Fruit fly (Drosophila melanogaster): ENCODE measurements around the gene Ctl2.

Gene Ctl2

DNA sequence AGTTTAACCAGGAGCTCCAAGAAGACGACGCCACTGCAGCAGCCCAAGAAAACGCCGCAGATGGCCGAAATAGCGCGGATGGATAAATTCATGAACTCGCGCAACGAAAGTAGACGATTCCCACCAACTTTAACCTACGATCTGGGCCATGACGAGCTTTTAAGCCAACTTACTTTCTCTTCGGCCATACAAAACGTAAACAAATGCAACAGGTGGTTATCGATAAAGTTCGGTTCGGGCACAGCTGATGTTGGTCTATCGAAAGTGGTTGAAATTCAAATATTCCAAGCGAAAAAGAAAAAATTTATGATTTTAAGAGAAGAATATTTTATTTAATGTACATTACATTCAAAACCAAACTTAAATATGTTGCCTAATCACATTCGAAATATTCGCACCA is 23.5 kb downstream of the Ctl2 start, which contains the start of gene CG14511:
Gene CG14511 (minus strand): TSS at position 184 of the 400 bp plus-strand sequence.
- TF ChIP-seq Blimp-1 (GFP tag; optimal IDR thresholded peaks at IDR 0.05): peak; percentile 22
- peak; percentile 2 for TF ChIP-seq Eip78C (GFP tag)
- no peak for TF ChIP-seq CG6808 (GFP tag; optimal IDR thresholded peaks at IDR 0.05)
- no peak for TF ChIP-seq Sox14 (GFP tag; optimal IDR thresholded peaks at IDR 0.05)

DNA sequence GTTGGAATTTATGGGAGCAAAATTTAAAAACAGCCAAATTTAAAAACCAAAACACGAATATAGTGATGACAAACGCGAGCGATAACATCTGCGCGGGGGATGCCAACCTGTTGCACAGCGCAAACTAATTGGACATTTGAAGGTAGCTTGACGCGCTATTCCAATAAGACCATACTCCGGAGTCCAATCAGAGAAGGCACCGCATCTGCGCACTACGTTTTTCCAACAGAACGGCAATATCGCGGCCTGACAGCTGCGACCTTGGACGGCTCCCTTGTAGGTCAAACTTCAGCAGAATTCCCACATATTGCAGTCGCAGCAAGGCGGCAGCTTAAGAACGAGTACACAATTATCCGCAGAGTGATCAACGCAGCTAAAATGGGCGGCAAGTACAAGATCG is 24.9 kb downstream of the Ctl2 start, which contains the start of the genes CG11882 and Pglym78:
Gene CG11882 (minus strand): TSS at position 101 of the 400 bp plus-strand sequence.
Gene Pglym78 (plus strand): TSS at position 177 of the 400 bp plus-strand sequence.
- TF ChIP-seq Blimp-1 (GFP tag; optimal IDR thresholded peaks at IDR 0.05) (no peak), CG7368 (GFP tag; optimal IDR thresholded peaks at IDR 0.05) (no peak), CG15336 (GFP tag; IDR thresholded peaks at IDR 0.05) (no peak), pdm3 (GFP tag; optimal IDR thresholded peaks at IDR 0.05) (no peak), CG4318 (GFP tag; optimal IDR thresholded peaks at IDR 0.05) (no peak), Eip78C (GFP tag) (peak; percentile 36), Sox15 (GFP tag; optimal IDR thresholded peaks at IDR 0.05) (no peak), Sox14 (GFP tag; optimal IDR thresholded peaks at IDR 0.05) (peak; percentile 89), esn (GFP tag; optimal IDR thresholded peaks at IDR 0.05) (peak; percentile 33), Hr4 (GFP tag; optimal IDR thresholded peaks at IDR 0.05) (no peak), salr (GFP tag; optimal IDR thresholded peaks at IDR 0.05) (no peak), Eip75B (GFP tag; optimal IDR thresholded peaks at IDR 0.05) (peak; percentile 80), achi (GFP tag; optimal IDR thresholded peaks at IDR 0.05) (peak; percentile 100), CG31627 (GFP tag; optimal IDR thresholded peaks at IDR 0.05) (peak; percentile 12), lz (GFP tag; optimal IDR thresholded peaks at IDR 0.05) (peak; percentile 9), CG32006 (GFP tag; optimal IDR thresholded peaks at IDR 0.05) (no peak), Ets21C (GFP tag; optimal IDR thresholded peaks at IDR 0.05) (no peak), CG9139 (GFP tag; optimal IDR thresholded peaks at IDR 0.05) (no peak), svp (GFP tag) (peak; percentile 96), eg (GFP tag; IDR thresholded peaks at IDR 0.05) (no peak; the same call in 2 of the 3 replicates), CG8119 (GFP tag; IDR thresholded peaks at IDR 0.05) (no peak), ss (GFP tag; optimal IDR thresholded peaks at IDR 0.05) (peak in 1 of 2 experiments; percentile 27), fkh (GFP tag; optimal IDR thresholded peaks at IDR 0.05) (no peak), Hr39 (GFP tag; optimal IDR thresholded peaks at IDR 0.05) (peak; percentile 94), CG34406 (GFP tag; optimal IDR thresholded peaks at IDR 0.05) (no peak), cyc (GFP tag; optimal IDR thresholded peaks at IDR 0.05) (peak; percentile 24), topi (GFP tag; optimal IDR thresholded peaks at IDR 0.05) (no peak), Ets96B (tag; optimal IDR thresholded peaks at IDR 0.05) (no peak), net (GFP tag; optimal IDR thresholded peaks at IDR 0.05) (no peak), dsx (GFP tag; optimal IDR thresholded peaks at IDR 0.05; ENCODE audit: poor library complexity, severe bottlenecking) (no peak), Hr38 (GFP tag; optimal IDR thresholded peaks at IDR 0.05) (no peak), fd85E (GFP tag; optimal IDR thresholded peaks at IDR 0.05) (no peak), CG3919 (GFP tag; optimal IDR thresholded peaks at IDR 0.05) (no peak), CG6808 (GFP tag; optimal IDR thresholded peaks at IDR 0.05) (no peak), CG11294 (GFP tag; IDR thresholded peaks at IDR 0.05) (no peak), Lpt (GFP tag; optimal IDR thresholded peaks at IDR 0.05) (no peak), Met (GFP tag; optimal IDR thresholded peaks at IDR 0.05) (no peak), spab (GFP tag; optimal IDR thresholded peaks at IDR 0.05) (no peak), Gug (GFP tag; IDR thresholded peaks at IDR 0.05) (no peak), Sox102F (GFP tag; optimal IDR thresholded peaks at IDR 0.05) (no peak), Smox (GFP tag; optimal IDR thresholded peaks at IDR 0.05) (no peak), CG8632 (GFP tag; optimal IDR thresholded peaks at IDR 0.05) (no peak), CG8319 (GFP tag; optimal IDR thresholded peaks at IDR 0.05) (no peak), fd59A (GFP tag; optimal IDR thresholded peaks at IDR 0.05) (no peak), CG10631 (GFP tag; optimal IDR thresholded peaks at IDR 0.05) (no peak), CG11902 (GFP tag; optimal IDR thresholded peaks at IDR 0.05) (no peak), CG6854 (GFP tag; optimal IDR thresholded peaks at IDR 0.05) (no peak), CG1621 (tag; optimal IDR thresholded peaks at IDR 0.05) (peak; percentile 93), CG6163 (GFP tag; IDR thresholded peaks at IDR 0.05) (peak; percentile 57; the same call in 2 of the 3 replicates), CG3032 (tag; optimal IDR thresholded peaks at IDR 0.05) (no peak)

All from whole organism, prepupa.